Worm (Caenorhabditis elegans) whole organism, L2 larva: ENCODE results near the gene R160.10.

Experiments used
- R02D3.7 ChIP-seq: fragments of 150-350 bp; optimal IDR thresholded peaks from 2 replicates; lab custom pipeline; 2014; ENCODE audit warnings: missing biosample characterization, missing genetic modification characterization
- Y55F3AM.14 ChIP-seq: fragments of 200-800 bp; sonication (Bioruptor generic); optimal IDR thresholded peaks from 2 replicates; lab custom pipeline; 2018; ENCODE audit warnings: mild to moderate bottlenecking, missing genetic modification characterization, missing compliant biosample characterization
- ZK546.5 ChIP-seq: sonication (generic microtip); optimal IDR thresholded peaks from 2 replicates; lab custom pipeline; 2017; ENCODE audit warnings: missing biosample characterization, missing genetic modification characterization
- alr-1 ChIP-seq: fragments of 150-350 bp; optimal IDR thresholded peaks from 2 replicates; lab custom pipeline; 2014; ENCODE audit warnings: missing biosample characterization, missing genetic modification characterization
- aly-2 ChIP-seq: fragments of 150-350 bp; optimal IDR thresholded peaks from 2 replicates; lab custom pipeline; 2014; ENCODE audit warnings: missing biosample characterization, missing genetic modification characterization
- ama-1 ChIP-seq: fragments of 150-350 bp; optimal IDR thresholded peaks from 2 replicates; lab custom pipeline; 2018; ENCODE audit warnings: inconsistent platforms
- blmp-1 ChIP-seq: sonication (generic microtip); optimal IDR thresholded peaks from 2 replicates; lab custom pipeline; 2017; ENCODE audit warnings: missing genetic modification characterization, mild to moderate bottlenecking, missing compliant biosample characterization, antibody characterized with exemption, moderate library complexity; ENCODE audit not compliant: insufficient read depth
- ceh-16 ChIP-seq: fragments of 150-350 bp; optimal IDR thresholded peaks from 2 replicates; lab custom pipeline; 2014; ENCODE audit warnings: missing biosample characterization, missing genetic modification characterization
- ceh-82 ChIP-seq: fragments of 150-350 bp; optimal IDR thresholded peaks from 2 replicates; lab custom pipeline; 2014; ENCODE audit warnings: missing biosample characterization, missing genetic modification characterization
- dmd-4 ChIP-seq: sonication (generic microtip); optimal IDR thresholded peaks from 2 replicates; lab custom pipeline; 2017; ENCODE audit warnings: missing biosample characterization, missing genetic modification characterization
- egl-27 ChIP-seq: sonication (generic microtip); optimal IDR thresholded peaks from 3 replicates; lab custom pipeline; 2017; ENCODE audit warnings: missing biosample characterization, missing genetic modification reagents, missing genetic modification characterization
- elt-3 ChIP-seq: sonication (generic microtip); optimal IDR thresholded peaks from 2 replicates; lab custom pipeline; 2017; ENCODE audit warnings: missing biosample characterization, missing genetic modification characterization
- fos-1 ChIP-seq: fragments of 150-350 bp; optimal IDR thresholded peaks from 2 replicates; lab custom pipeline; 2014; ENCODE audit warnings: missing biosample characterization, missing genetic modification characterization
- gmeb-1 ChIP-seq: fragments of 150-350 bp; optimal IDR thresholded peaks from 2 replicates; lab custom pipeline; 2014; ENCODE audit warnings: missing biosample characterization, missing genetic modification characterization
- lin-11 ChIP-seq: fragments of 150-350 bp; sonication (generic microtip); optimal IDR thresholded peaks from 2 replicates; lab custom pipeline; 2014; ENCODE audit warnings: missing biosample characterization, missing genetic modification characterization, inconsistent platforms, mixed read lengths
- mab-5 ChIP-seq: fragments of 150-350 bp; optimal IDR thresholded peaks from 2 replicates; lab custom pipeline; 2014; ENCODE audit warnings: missing biosample characterization, missing genetic modification characterization
- mbf-1 ChIP-seq: sonication (generic microtip); optimal IDR thresholded peaks from 2 replicates; lab custom pipeline; 2017; ENCODE audit warnings: missing biosample characterization, missing genetic modification characterization
- mdl-1 ChIP-seq, 2 experiments: fragments of 150-350 bp in 1 of 2; sonication (generic microtip) in 1 of 2; optimal IDR thresholded peaks; 2 replicates each; lab custom pipeline; 2017; ENCODE audit warnings: missing biosample characterization in 2 of 2, missing genetic modification characterization in 2 of 2
- nhr-10 ChIP-seq: sonication (generic microtip); optimal IDR thresholded peaks from 2 replicates; lab custom pipeline; 2017; ENCODE audit warnings: missing biosample characterization, missing genetic modification characterization
- nhr-11 ChIP-seq: fragments of 150-350 bp; optimal IDR thresholded peaks from 2 replicates; lab custom pipeline; 2014; ENCODE audit warnings: missing biosample characterization, missing genetic modification characterization
- nhr-129 ChIP-seq: fragments of 150-350 bp; optimal IDR thresholded peaks from 2 replicates; lab custom pipeline; 2014; ENCODE audit warnings: missing biosample characterization, missing genetic modification characterization
- nhr-21 ChIP-seq: fragments of 150-350 bp; optimal IDR thresholded peaks from 2 replicates; lab custom pipeline; 2014; ENCODE audit warnings: missing biosample characterization, missing genetic modification characterization
- nhr-23 ChIP-seq: fragments of 150-350 bp; optimal IDR thresholded peaks from 2 replicates; lab custom pipeline; 2014; ENCODE audit warnings: missing biosample characterization, missing genetic modification reagents, missing genetic modification characterization
- nhr-6 ChIP-seq: fragments of 150-350 bp; optimal IDR thresholded peaks from 2 replicates; lab custom pipeline; 2014; ENCODE audit warnings: missing biosample characterization, missing genetic modification characterization
- peb-1 ChIP-seq: fragments of 150-350 bp; optimal IDR thresholded peaks from 2 replicates; lab custom pipeline; 2014; ENCODE audit warnings: missing biosample characterization, missing genetic modification characterization
- sem-4 ChIP-seq: fragments of 150-350 bp; optimal IDR thresholded peaks from 2 replicates; lab custom pipeline; 2014; ENCODE audit warnings: missing biosample characterization, missing genetic modification reagents, missing genetic modification characterization
- sma-3 ChIP-seq: sonication (generic microtip); optimal IDR thresholded peaks from 2 replicates; lab custom pipeline; 2016; ENCODE audit warnings: missing genetic modification reagents, missing genetic modification characterization, missing compliant biosample characterization
- sma-9 ChIP-seq, 2 experiments: fragments of 150-350 bp in 1 of 2; sonication (generic microtip) in 1 of 2; optimal IDR thresholded peaks; 2 replicates each; lab custom pipeline; 2014 to 2016; ENCODE audit warnings: missing genetic modification characterization in 2 of 2, mild to moderate bottlenecking in 1 of 2, missing biosample characterization in 1 of 2, missing compliant biosample characterization in 1 of 2, missing genetic modification reagents in 1 of 2, moderate library complexity in 1 of 2
- unc-55 ChIP-seq: fragments of 150-350 bp; sonication (generic microtip); optimal IDR thresholded peaks from 3 replicates; lab custom pipeline; 2014; ENCODE audit warnings: missing biosample characterization, missing genetic modification reagents, missing genetic modification characterization
- unc-62 ChIP-seq: fragments of 150-350 bp; optimal IDR thresholded peaks from 2 replicates; lab custom pipeline; 2014; ENCODE audit warnings: missing biosample characterization, missing genetic modification reagents, missing genetic modification characterization
- ztf-1 ChIP-seq: fragments of 200-800 bp; sonication (Bioruptor generic); conservative IDR thresholded peaks from 2 replicates; pipeline ENCODE4 v1.3.6; 2022; ENCODE audit warnings: missing genetic modification characterization, missing compliant biosample characterization
- ztf-11 ChIP-seq: sonication (generic microtip); optimal IDR thresholded peaks from 2 replicates; lab custom pipeline; 2017; ENCODE audit warnings: missing biosample characterization, missing genetic modification characterization
- ztf-4 ChIP-seq: fragments of 150-350 bp; optimal IDR thresholded peaks from 2 replicates; lab custom pipeline; 2014; ENCODE audit warnings: missing biosample characterization, missing genetic modification characterization

R160.10 gene

DNA sequence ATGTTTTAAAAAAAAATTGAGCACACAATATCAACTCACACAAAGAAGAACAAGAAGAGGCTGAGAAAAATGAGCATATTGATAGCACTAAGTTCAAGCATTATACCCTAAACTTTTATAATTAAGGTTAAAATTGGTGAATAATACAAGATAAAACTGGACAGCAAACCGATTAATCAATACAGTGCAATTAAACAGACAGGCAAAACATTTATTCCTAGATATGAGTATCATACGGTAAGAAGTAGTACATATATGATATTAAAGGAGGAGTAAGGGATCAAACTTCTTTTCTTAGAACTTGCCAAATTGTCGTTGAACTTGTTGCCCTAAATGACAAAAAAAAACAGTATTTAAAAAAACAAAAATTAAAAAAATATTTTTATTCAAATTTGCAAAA is 4.7 kb upstream of the R160.10 start, which contains the start of gene R160.14:
Gene R160.14 (minus strand): TSS at position 101 of the 400 bp plus-strand sequence.
- TF ChIP-seq fos-1 (tag; lab: Kevin White, UChicago) (no peak), ama-1 (lab: Kevin White, UChicago) (no peak), elt-3 (tag; lab: Kevin White, UChicago) (no peak), blmp-1 (tag; lab: Kevin White, UChicago) (no peak), R02D3.7 (tag; lab: Kevin White, UChicago) (no peak)

DNA sequence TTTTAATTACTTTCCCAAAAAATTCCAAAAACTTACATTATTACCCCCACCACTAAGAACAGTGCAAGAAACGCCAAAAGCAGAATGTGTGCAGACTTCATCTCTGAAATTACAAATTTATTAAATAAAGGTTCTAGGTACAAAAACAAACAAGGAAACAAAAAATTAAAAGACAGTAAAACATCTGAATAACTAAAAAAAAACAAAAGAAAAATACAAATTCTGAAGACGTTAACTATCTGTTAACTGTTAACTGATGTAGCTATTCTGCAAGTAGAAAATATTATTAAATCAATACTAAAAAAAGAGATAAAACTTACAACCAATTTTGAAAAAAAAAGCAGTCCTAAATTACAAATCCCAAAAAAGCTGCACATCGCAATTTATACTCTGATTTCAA is 4.1 kb upstream of the R160.10 start, which contains the start of gene R160.13:
Gene R160.13 (minus strand): TSS at position 101 of the 400 bp plus-strand sequence.
- TF ChIP-seq unc-62 (no peak), ceh-16 (tag; lab: Kevin White, UChicago) (no peak), nhr-129 (tag; lab: Kevin White, UChicago) (no peak), nhr-6 (tag; lab: Kevin White, UChicago) (no peak), R02D3.7 (tag; lab: Kevin White, UChicago) (no peak), lin-11 (tag; lab: Kevin White, UChicago) (no peak), nhr-21 (tag; lab: Kevin White, UChicago) (no peak), mbf-1 (tag; lab: Kevin White, UChicago) (no peak), gmeb-1 (no peak), peb-1 (tag; lab: Kevin White, UChicago) (no peak), sma-3 (GFP tag; lab: Kevin White, UChicago) (no peak), unc-55 (GFP tag; lab: Kevin White, UChicago) (no peak), aly-2 (tag; lab: Kevin White, UChicago) (no peak)

DNA sequence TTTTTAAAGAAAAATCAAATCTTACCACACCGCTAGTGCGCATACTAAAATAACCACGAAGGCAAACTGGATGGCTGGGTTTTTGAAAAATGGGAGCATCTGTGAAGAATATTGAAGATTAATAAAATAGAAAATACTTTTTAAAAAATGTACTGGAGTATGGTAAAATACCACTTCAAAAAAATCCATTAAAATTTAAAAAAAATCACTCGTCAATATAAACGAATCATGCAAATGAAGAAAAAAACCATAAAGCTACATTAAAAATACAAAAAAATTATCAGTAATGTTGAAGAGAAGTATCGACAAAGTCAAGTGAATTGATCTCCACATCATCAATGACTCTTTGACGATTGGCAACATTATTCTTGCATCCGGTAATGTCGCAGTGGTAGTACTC is 3.4 kb upstream of the R160.10 start, which contains the start of gene R160.5:
Gene R160.5 (minus strand): TSS at position 101 of the 400 bp plus-strand sequence.
- TF ChIP-seq mdl-1 (tag; optimal IDR thresholded peaks at IDR 0.05; lab: Kevin White, UChicago) = no peak
- TF ChIP-seq ztf-11 (tag; lab: Kevin White, UChicago) = no peak
- no peak for TF ChIP-seq alr-1
- no peak for TF ChIP-seq blmp-1 (tag; lab: Kevin White, UChicago)
- TF ChIP-seq sem-4 (tag; lab: Kevin White, UChicago) = no peak
- TF ChIP-seq nhr-10 = no peak
- TF ChIP-seq nhr-11 (tag; lab: Kevin White, UChicago) = no peak
- TF ChIP-seq unc-55 (GFP tag; lab: Kevin White, UChicago) = no peak
- no peak for TF ChIP-seq nhr-23
- TF ChIP-seq aly-2 (tag; lab: Kevin White, UChicago) = no peak
- TF ChIP-seq mbf-1 (tag; lab: Kevin White, UChicago) = no peak
- no peak for TF ChIP-seq ztf-1 (GFP tag; lab: Robert Waterston, UW)
- TF ChIP-seq ztf-4 (tag; lab: Kevin White, UChicago) = no peak
- TF ChIP-seq dmd-4 (tag; lab: Kevin White, UChicago) = no peak

DNA sequence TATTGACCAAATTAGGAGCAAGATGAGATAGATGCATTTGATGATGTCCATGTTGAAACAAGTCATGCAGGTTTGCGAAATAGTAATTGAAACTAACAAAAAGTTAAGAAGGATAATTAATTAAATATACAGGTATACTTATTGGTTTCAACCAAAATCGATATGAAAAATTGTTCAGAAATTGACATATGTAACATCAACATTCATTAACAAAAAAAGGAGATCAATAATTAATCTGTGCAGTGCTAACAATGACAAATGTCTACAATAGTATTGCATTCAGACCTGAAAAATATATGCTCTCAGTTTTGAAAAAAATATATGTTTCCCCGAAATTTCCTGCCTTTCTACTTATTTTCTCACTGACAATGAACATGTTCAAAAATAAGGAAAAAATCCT is 1.5 kb upstream of the R160.10 start, which contains the start of gene R160.4:
Gene R160.4 (minus strand): TSS at position 101 of the 400 bp plus-strand sequence.
- TF ChIP-seq sma-3 (GFP tag; lab: Kevin White, UChicago) (no peak), nhr-129 (tag; lab: Kevin White, UChicago) (no peak), elt-3 (tag; lab: Kevin White, UChicago) (no peak), Y55F3AM.14 (GFP tag; lab: Kevin White, UChicago) (no peak), aly-2 (tag; lab: Kevin White, UChicago) (no peak), peb-1 (tag; lab: Kevin White, UChicago) (no peak), mab-5 (tag; lab: Kevin White, UChicago) (no peak), ZK546.5 (tag; lab: Kevin White, UChicago) (no peak), sma-9 (GFP tag; optimal IDR thresholded peaks at IDR 0.05; lab: Kevin White, UChicago) (no peak), sma-9 (tag; optimal IDR thresholded peaks at IDR 0.05; lab: Kevin White, UChicago) (no peak), ceh-16 (tag; lab: Kevin White, UChicago) (no peak), ztf-1 (GFP tag; lab: Robert Waterston, UW) (no peak), ztf-4 (tag; lab: Kevin White, UChicago) (no peak), mdl-1 (tag; optimal IDR thresholded peaks at IDR 0.05; lab: Kevin White, UChicago) (no peak), alr-1 (no peak), egl-27 (tag; lab: Kevin White, UChicago) (no peak), ceh-82 (tag; lab: Kevin White, UChicago) (no peak), nhr-11 (tag; lab: Kevin White, UChicago) (no peak), R02D3.7 (tag; lab: Kevin White, UChicago) (no peak)
